Worm (Caenorhabditis elegans) whole organism, young adult: ENCODE data around the gene F10E7.6.
"Not testable (repeated sequence)": the region's sequence is repeated elsewhere in the genome, so short reads cannot be mapped to it uniquely, and the experiment has no call there.

Experiments used
- B0019.2 ChIP-seq: fragments of 200-800 bp; sonication (Bioruptor generic); conservative IDR thresholded peaks from 2 replicates; pipeline ENCODE4 v1.3.6; 2022; ENCODE audit warnings: missing genetic modification reagents, missing genetic modification characterization, missing compliant biosample characterization
- F57C9.4 ChIP-seq: sonication (generic microtip); optimal IDR thresholded peaks from 2 replicates; lab custom pipeline; 2017; ENCODE audit warnings: mild to moderate bottlenecking, missing genetic modification characterization, missing compliant biosample characterization
- cebp-1 ChIP-seq, 2 experiments: fragments of 200-800 bp in 1 of 2; sonication (Bioruptor generic) in 1 of 2; sonication (generic microtip) in 1 of 2; IDR thresholded peaks in 1 of 2; optimal IDR thresholded peaks in 1 of 2; 2 replicates each; pipeline versions ENCODE4 v1.3.6 to Lab custom; 2017 to 2022; ENCODE audit warnings: missing compliant biosample characterization in 2 of 2, missing genetic modification characterization in 2 of 2, mild to moderate bottlenecking in 1 of 2, missing genetic modification reagents in 1 of 2, moderate library complexity in 1 of 2
- lin-40 ChIP-seq: sonication (generic microtip); optimal IDR thresholded peaks from 2 replicates; lab custom pipeline; 2016; ENCODE audit warnings: missing genetic modification characterization, mild to moderate bottlenecking, missing compliant biosample characterization, missing genotype, missing genetic modification reagents
- ztf-22 ChIP-seq: fragments of 200-800 bp; sonication (Bioruptor generic); optimal IDR thresholded peaks from 2 replicates; lab custom pipeline; 2018; ENCODE audit warnings: mild to moderate bottlenecking, missing genetic modification characterization, moderate library complexity, missing compliant biosample characterization

ce11 chrII:7084021-7084420, 28.9 kb upstream of the F10E7.6 start, which contains the start of the genes T02G5.14 and T02G5.15:
- TF ChIP-seq B0019.2 (GFP tag; lab: Robert Waterston, UW); lin-40; cebp-1 (GFP tag; IDR thresholded peaks at IDR 0.05; lab: Robert Waterston, UW); cebp-1 (tag; optimal IDR thresholded peaks at IDR 0.05; lab: Kevin White, UChicago); ztf-22; F57C9.4 (tag; lab: Kevin White, UChicago): not testable (repeated sequence)
